Worm (Caenorhabditis elegans): ENCODE measurements around the gene twk-18.

The twk-18 gene

DNA sequence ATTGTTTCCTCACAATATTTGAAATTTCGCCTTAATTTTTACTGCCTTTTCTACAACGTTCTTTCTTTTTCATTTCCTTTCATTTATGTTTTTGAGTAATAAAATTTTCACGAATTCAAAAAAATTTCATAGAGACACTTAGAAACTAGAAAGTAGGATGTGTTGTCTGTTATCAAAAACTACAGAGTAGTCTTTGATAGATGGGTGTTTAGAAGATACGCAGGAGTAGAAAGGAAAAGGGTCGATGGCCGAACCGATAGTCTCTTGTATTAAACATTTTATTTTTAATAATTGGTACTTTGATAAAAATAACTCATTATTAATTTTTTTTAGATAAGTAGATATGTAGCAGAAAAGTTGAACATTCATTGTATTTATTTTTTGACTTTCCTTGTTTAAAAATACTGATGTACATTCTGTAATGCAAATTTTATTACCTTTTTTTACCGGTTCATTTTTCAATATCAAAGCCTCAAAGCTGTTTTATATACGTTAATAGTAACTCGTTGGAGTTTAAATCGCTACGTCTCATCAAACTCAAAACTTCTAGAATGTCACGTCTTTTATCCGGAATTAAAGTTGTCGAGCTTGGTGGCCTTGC is 4.0 kb downstream of the twk-18 start, which contains the start of gene C24A3.4:
TSS of gene C24A3.4 (plus strand) at position 551 of the 601 bp plus-strand sequence.
- no peak for TF ChIP-seq nhr-237 (tag; optimal IDR thresholded peaks at IDR 0.05)
- TF ChIP-seq ztf-11 (tag; optimal IDR thresholded peaks at IDR 0.05), result no peak
- no peak for TF ChIP-seq alr-1 (tag; optimal IDR thresholded peaks at IDR 0.05)
- no peak for TF ChIP-seq lin-13 (GFP tag; optimal IDR thresholded peaks at IDR 0.05)
- TF ChIP-seq nhr-25 (tag; optimal IDR thresholded peaks at IDR 0.05), result no peak
- no peak for TF ChIP-seq ceh-82 (tag; optimal IDR thresholded peaks at IDR 0.05)
- TF ChIP-seq sma-9 (GFP tag; optimal IDR thresholded peaks at IDR 0.05), result no peak
- no peak for TF ChIP-seq sma-9 (tag; optimal IDR thresholded peaks at IDR 0.05)
- no peak for TF ChIP-seq aly-2 (tag; optimal IDR thresholded peaks at IDR 0.05)
- no peak for TF ChIP-seq zag-1 (tag; optimal IDR thresholded peaks at IDR 0.05)
- TF ChIP-seq ama-1 (optimal IDR thresholded peaks at IDR 0.05), result no peak
- no peak for TF ChIP-seq sem-4 (tag; optimal IDR thresholded peaks at IDR 0.05)
- TF ChIP-seq nhr-23 (tag; optimal IDR thresholded peaks at IDR 0.05), result no peak
- TF ChIP-seq F13H6.1 (tag; optimal IDR thresholded peaks at IDR 0.05), result no peak

ce11 chrX:8995527-8995946 is 7.6 kb downstream of the twk-18 start:
- TF ChIP-seq R02D3.7 (tag; optimal IDR thresholded peaks at IDR 0.05) (no peak), lsy-2 (tag; optimal IDR thresholded peaks at IDR 0.05) (peak in 1 of 2 experiments; percentile 41), lin-13 (GFP tag; optimal IDR thresholded peaks at IDR 0.05) (peak; percentile 15), nhr-10 (tag; optimal IDR thresholded peaks at IDR 0.05) (no peak), ama-1 (optimal IDR thresholded peaks at IDR 0.05) (no peak), unc-55 (GFP tag; optimal IDR thresholded peaks at IDR 0.05) (peak; percentile 81), snpc-4 (tag; optimal IDR thresholded peaks at IDR 0.05) (peak; percentile 19), C34F6.9 (tag; optimal IDR thresholded peaks at IDR 0.05) (peak; percentile 58), aly-2 (tag; optimal IDR thresholded peaks at IDR 0.05) (no peak), peb-1 (tag; optimal IDR thresholded peaks at IDR 0.05) (no peak), lin-11 (tag; optimal IDR thresholded peaks at IDR 0.05) (no peak), Y55F3AM.14 (GFP tag; optimal IDR thresholded peaks at IDR 0.05) (peak; percentile 43), blmp-1 (tag; optimal IDR thresholded peaks at IDR 0.05; ENCODE audit: insufficient read depth) (no peak), ztf-11 (tag; optimal IDR thresholded peaks at IDR 0.05) (no peak), nhr-6 (tag; optimal IDR thresholded peaks at IDR 0.05) (no peak), fos-1 (tag; optimal IDR thresholded peaks at IDR 0.05) (no peak), zag-1 (tag; optimal IDR thresholded peaks at IDR 0.05) (peak; percentile 76), ZK546.5 (tag; optimal IDR thresholded peaks at IDR 0.05) (no peak), sma-3 (GFP tag; optimal IDR thresholded peaks at IDR 0.05) (no peak), F13H6.1 (tag; optimal IDR thresholded peaks at IDR 0.05) (peak; percentile 73), mdl-1 (tag; optimal IDR thresholded peaks at IDR 0.05) (no peak), nhr-129 (tag; optimal IDR thresholded peaks at IDR 0.05) (peak; percentile 42), elt-3 (tag; optimal IDR thresholded peaks at IDR 0.05) (no peak), lin-39 (tag; optimal IDR thresholded peaks at IDR 0.05) (no peak), sma-9 (GFP tag; optimal IDR thresholded peaks at IDR 0.05) (peak; percentile 28), sma-9 (tag; optimal IDR thresholded peaks at IDR 0.05) (no peak), ztf-4 (tag; optimal IDR thresholded peaks at IDR 0.05) (no peak), crh-2 (tag; optimal IDR thresholded peaks at IDR 0.05) (peak; percentile 26), nhr-12 (tag; optimal IDR thresholded peaks at IDR 0.05) (no peak), sem-4 (tag; optimal IDR thresholded peaks at IDR 0.05) (peak; percentile 36)

DNA sequence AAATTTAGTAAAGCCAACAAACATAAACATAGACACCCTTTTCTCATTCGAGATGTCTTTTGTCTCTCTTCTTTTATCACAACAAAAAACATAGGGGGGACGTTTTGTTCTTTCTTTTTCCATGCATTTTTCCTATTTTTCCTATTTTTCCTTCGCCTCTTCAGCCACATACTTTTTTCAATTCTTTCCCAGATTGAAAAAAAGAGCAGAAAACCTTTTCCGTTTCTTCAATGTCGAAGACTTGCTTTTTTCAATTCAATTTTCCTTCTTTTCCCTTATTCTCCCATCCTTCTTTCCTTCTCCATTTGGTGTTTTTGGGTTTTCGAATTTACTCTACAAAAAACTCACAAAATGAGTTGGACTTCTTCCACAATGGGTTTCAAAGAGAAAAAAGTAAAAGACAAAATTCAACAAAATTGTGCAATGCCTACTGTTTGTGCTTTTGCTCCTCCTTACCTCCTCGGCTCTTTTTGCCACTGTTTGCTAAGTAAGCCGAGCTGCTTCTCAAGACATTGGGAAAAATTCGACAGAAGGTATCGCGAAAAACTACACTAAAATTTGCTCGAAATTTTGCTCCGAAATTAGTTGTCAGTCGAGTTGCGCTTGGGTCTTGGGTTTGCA is 8.7 kb downstream of the twk-18 start:
- no peak for TF ChIP-seq lin-39 (tag; optimal IDR thresholded peaks at IDR 0.05)
- TF ChIP-seq zag-1 (tag; optimal IDR thresholded peaks at IDR 0.05), result no peak
- peak; percentile 12 for TF ChIP-seq nhr-129 (tag; optimal IDR thresholded peaks at IDR 0.05)
- no peak for TF ChIP-seq sma-9 (GFP tag; optimal IDR thresholded peaks at IDR 0.05)
- TF ChIP-seq sma-9 (tag; optimal IDR thresholded peaks at IDR 0.05), result no peak
- TF ChIP-seq unc-55 (GFP tag; optimal IDR thresholded peaks at IDR 0.05), result peak; percentile 44

DNA sequence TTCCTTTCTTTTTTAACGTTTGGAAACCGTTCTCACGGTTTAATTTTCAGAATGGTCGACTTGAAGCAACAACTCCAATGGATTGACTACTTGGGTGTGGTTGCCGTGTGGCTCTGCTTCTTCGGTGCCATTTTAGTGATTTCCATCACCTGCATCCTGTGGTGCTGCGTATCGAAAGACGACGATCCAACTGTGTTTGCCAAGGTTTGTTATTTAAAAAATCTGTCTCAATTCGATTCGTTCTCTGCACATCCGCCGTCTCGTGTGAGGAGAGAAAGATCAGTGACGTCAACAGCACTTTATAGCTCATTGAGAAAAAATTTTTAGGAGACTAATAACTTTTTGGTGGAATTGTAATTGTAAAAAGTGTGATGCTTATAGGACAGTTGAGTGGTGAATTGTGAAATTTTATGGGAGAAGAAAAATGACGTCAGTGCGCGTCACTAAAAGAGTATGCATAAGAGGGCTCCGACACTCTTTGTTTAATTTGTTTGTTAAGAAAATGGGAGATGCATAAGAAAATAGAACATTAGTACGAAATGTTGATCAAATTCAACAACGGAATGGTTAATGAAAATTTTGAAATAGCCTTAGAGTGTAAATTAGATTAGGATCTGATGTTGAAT is 9.6 kb downstream of the twk-18 start, which contains the start of gene C24A3.2:
TSS of gene C24A3.2 (plus strand) at position 51 of the 626 bp plus-strand sequence.
- TF ChIP-seq nhr-237 (tag; optimal IDR thresholded peaks at IDR 0.05) (no peak), lsy-2 (tag; optimal IDR thresholded peaks at IDR 0.05) (peak in 1 of 2 experiments; percentile 23), unc-55 (GFP tag; optimal IDR thresholded peaks at IDR 0.05) (peak; percentile 50), unc-62 (GFP tag; optimal IDR thresholded peaks at IDR 0.05) (no peak), zag-1 (tag; optimal IDR thresholded peaks at IDR 0.05) (peak; percentile 41), nhr-129 (tag; optimal IDR thresholded peaks at IDR 0.05) (peak; percentile 11)
